Fruit fly (Drosophila melanogaster) whole organism, embryonic: Measurements from ENCODE around the gene CG15916.

Experiments
- Bgb ChIP-seq: fragments of 200-800 bp; sonication (Bioruptor generic); IDR thresholded peaks from 2 replicates; pipeline ENCODE4 v1.3.6; 2022; ENCODE audit warnings: missing biosample characterization, missing genetic modification characterization; ENCODE audit not compliant: partially characterized antibody
- CG10267 ChIP-seq: fragments of 200-800 bp; sonication (Bioruptor generic); optimal IDR thresholded peaks from 2 replicates; lab custom pipeline; 2018; ENCODE audit warnings: missing biosample characterization, mild to moderate bottlenecking, missing genetic modification characterization, moderate library complexity
- CG12104 ChIP-seq: fragments of 200-800 bp; sonication (Bioruptor generic); optimal IDR thresholded peaks from 3 replicates; lab custom pipeline; 2016; ENCODE audit warnings: missing biosample characterization, missing genetic modification characterization
- CG14710 ChIP-seq: fragments of 200-800 bp; sonication (Bioruptor generic); optimal IDR thresholded peaks from 3 replicates; lab custom pipeline; 2019; ENCODE audit warnings: missing biosample characterization, mild to moderate bottlenecking, missing genetic modification characterization, moderate library complexity
- CG1602 ChIP-seq: fragments of 200-800 bp; sonication (Bioruptor generic); optimal IDR thresholded peaks from 3 replicates; lab custom pipeline; 2016; ENCODE audit warnings: missing biosample characterization, missing genetic modification characterization
- CG16863 ChIP-seq: fragments of 200-800 bp; sonication (Bioruptor generic); optimal IDR thresholded peaks from 3 replicates; lab custom pipeline; 2016; ENCODE audit warnings: missing biosample characterization, missing genetic modification characterization
- CG17912 ChIP-seq: fragments of 200-800 bp; sonication (Bioruptor generic); optimal IDR thresholded peaks from 2 replicates; lab custom pipeline; 2018; ENCODE audit warnings: missing biosample characterization, mild to moderate bottlenecking, missing genetic modification characterization
- CG2116 ChIP-seq: fragments of 200-800 bp; sonication (Bioruptor generic); optimal IDR thresholded peaks from 3 replicates; lab custom pipeline; 2018; ENCODE audit warnings: missing biosample characterization, mild to moderate bottlenecking, missing genetic modification characterization
- CG4617 ChIP-seq: fragments of 200-800 bp; sonication (Bioruptor generic); optimal IDR thresholded peaks from 3 replicates; lab custom pipeline; 2016; ENCODE audit warnings: missing biosample characterization, missing genetic modification characterization, borderline replicate concordance
- CG6791 ChIP-seq: fragments of 200-800 bp; sonication (Bioruptor generic); IDR thresholded peaks from 3 replicates; pipeline ENCODE4 v1.3.6; 2022; ENCODE audit warnings: missing biosample characterization, missing genetic modification characterization; ENCODE audit not compliant: partially characterized antibody
- CG9797 ChIP-seq: fragments of 200-800 bp; sonication (Bioruptor generic); optimal IDR thresholded peaks from 3 replicates; lab custom pipeline; 2018; ENCODE audit warnings: missing biosample characterization, mild to moderate bottlenecking, missing genetic modification characterization
- CoRest ChIP-seq: fragments of 200-800 bp; sonication (Bioruptor generic); optimal IDR thresholded peaks from 3 replicates; lab custom pipeline; 2018; ENCODE audit warnings: missing biosample characterization, mild to moderate bottlenecking, missing genetic modification characterization, moderate library complexity
- Dll ChIP-seq: fragments of 200-800 bp; sonication (Bioruptor generic); IDR thresholded peaks from 4 replicates; pipeline ENCODE4 v1.3.6; 2022; ENCODE audit warnings: missing biosample characterization, missing genetic modification characterization; ENCODE audit not compliant: partially characterized antibody
- E2f2 ChIP-seq: fragments of 200-800 bp; sonication (Bioruptor generic); IDR thresholded peaks from 2 replicates; pipeline ENCODE4 v1.3.6; 2022; ENCODE audit warnings: missing biosample characterization, missing genetic modification characterization
- H2.0 ChIP-seq: fragments of 200-800 bp; sonication (Bioruptor generic); IDR thresholded peaks from 2 replicates; pipeline ENCODE4 v1.3.6; 2022; ENCODE audit warnings: missing biosample characterization, missing genetic modification characterization
- HLH3B ChIP-seq: fragments of 200-800 bp; sonication (Bioruptor generic); IDR thresholded peaks from 2 replicates; pipeline ENCODE4 v1.3.6; 2022; ENCODE audit warnings: missing biosample characterization, missing genetic modification characterization
- Myb ChIP-seq: fragments of 200-800 bp; sonication (Bioruptor generic); optimal IDR thresholded peaks from 2 replicates; lab custom pipeline; 2016; ENCODE audit warnings: missing biosample characterization, missing genetic modification characterization
- Rfx ChIP-seq: fragments of 200-800 bp; sonication (Bioruptor generic); IDR thresholded peaks from 2 replicates; pipeline ENCODE4 v1.3.6; 2022; ENCODE audit warnings: missing biosample characterization, missing genetic modification characterization
- YL-1 ChIP-seq: fragments of 200-800 bp; sonication (Bioruptor generic); optimal IDR thresholded peaks from 3 replicates; lab custom pipeline; 2017; ENCODE audit warnings: missing biosample characterization, mild to moderate bottlenecking, missing genetic modification characterization
- amos ChIP-seq: fragments of 200-800 bp; sonication (Bioruptor generic); IDR thresholded peaks from 2 replicates; pipeline ENCODE4 v1.3.6; 2022; ENCODE audit warnings: missing biosample characterization, missing genetic modification characterization; ENCODE audit not compliant: partially characterized antibody
- bbx ChIP-seq: fragments of 200-800 bp; sonication (Bioruptor generic); IDR thresholded peaks from 2 replicates; pipeline ENCODE4 v1.3.6; 2022; ENCODE audit warnings: missing biosample characterization, missing genetic modification characterization; ENCODE audit not compliant: partially characterized antibody
- br ChIP-seq: fragments of >200 bp; optimal IDR thresholded peaks from 2 replicates; lab custom pipeline; 2017
- chinmo ChIP-seq: fragments of 200-800 bp; sonication (Bioruptor generic); IDR thresholded peaks from 4 replicates; pipeline ENCODE4 v1.3.6; 2022; ENCODE audit warnings: missing biosample characterization, missing genetic modification characterization; ENCODE audit not compliant: partially characterized antibody
- dmrt11E ChIP-seq: fragments of 200-800 bp; sonication (Bioruptor generic); optimal IDR thresholded peaks from 3 replicates; lab custom pipeline; 2018; ENCODE audit warnings: missing biosample characterization, mild to moderate bottlenecking, missing genetic modification characterization, moderate library complexity
- gfzf ChIP-seq: fragments of 200-800 bp; sonication (Bioruptor generic); optimal IDR thresholded peaks from 2 replicates; lab custom pipeline; 2016; ENCODE audit warnings: missing biosample characterization, mild to moderate bottlenecking, missing genetic modification characterization, moderate library complexity
- hb ChIP-seq: fragments of 200-800 bp; sonication (Bioruptor generic); IDR thresholded peaks from 3 replicates; pipeline ENCODE4 v1.3.6; 2022; ENCODE audit warnings: missing biosample characterization, missing genetic modification characterization; ENCODE audit not compliant: partially characterized antibody
- hbn ChIP-seq: fragments of 200-800 bp; sonication (Bioruptor generic); IDR thresholded peaks from 2 replicates; pipeline ENCODE4 v1.3.6; 2022; ENCODE audit warnings: missing biosample characterization, missing genetic modification characterization; ENCODE audit not compliant: partially characterized antibody
- hkb ChIP-seq, 2 experiments: fragments of 200-800 bp in 1 of 2; fragments of >200 bp in 1 of 2; sonication (Bioruptor generic) in 1 of 2; IDR thresholded peaks in 1 of 2; optimal IDR thresholded peaks in 1 of 2; 2 replicates each; pipeline versions ENCODE4 v1.3.6 to Lab custom; 2017 to 2022; ENCODE audit warnings: missing biosample characterization in 1 of 2, missing genetic modification characterization in 1 of 2
- inv ChIP-seq: fragments of 200-800 bp; sonication (Bioruptor generic); IDR thresholded peaks from 2 replicates; pipeline ENCODE4 v1.3.6; 2022; ENCODE audit warnings: missing biosample characterization, missing genetic modification characterization; ENCODE audit not compliant: partially characterized antibody
- lbe ChIP-seq: fragments of 200-800 bp; sonication (Bioruptor generic); optimal IDR thresholded peaks from 2 replicates; lab custom pipeline; 2016; ENCODE audit warnings: missing biosample characterization, mild to moderate bottlenecking, missing genetic modification characterization
- maf-S ChIP-seq: fragments of 200-800 bp; sonication (Bioruptor generic); optimal IDR thresholded peaks from 2 replicates; lab custom pipeline; 2016; ENCODE audit warnings: missing biosample characterization, missing genetic modification characterization
- nerfin-2 ChIP-seq: fragments of 200-800 bp; sonication (Bioruptor generic); IDR thresholded peaks from 2 replicates; pipeline ENCODE4 v1.3.6; 2022; ENCODE audit warnings: missing biosample characterization, missing genetic modification characterization; ENCODE audit not compliant: partially characterized antibody
- nmo ChIP-seq: fragments of 200-800 bp; sonication (Bioruptor generic); optimal IDR thresholded peaks from 2 replicates; lab custom pipeline; 2018; ENCODE audit warnings: missing biosample characterization, mild to moderate bottlenecking, missing genetic modification characterization, moderate library complexity
- nom ChIP-seq: fragments of 200-800 bp; sonication (Bioruptor generic); optimal IDR thresholded peaks from 2 replicates; lab custom pipeline; 2017; ENCODE audit warnings: missing biosample characterization, missing genetic modification characterization, mild to moderate bottlenecking, moderate library complexity, missing genetic modification reagents
- ro ChIP-seq: fragments of 200-800 bp; sonication (Bioruptor generic); IDR thresholded peaks from 2 replicates; pipeline ENCODE4 v1.3.6; 2022; ENCODE audit warnings: missing biosample characterization, missing genetic modification characterization
- row ChIP-seq: fragments of 200-800 bp; sonication (Bioruptor generic); IDR thresholded peaks from 3 replicates; pipeline ENCODE4 v1.3.6; 2022; ENCODE audit warnings: missing biosample characterization, missing genetic modification characterization
- sd ChIP-seq: fragments of 200-800 bp; sonication (Bioruptor generic); optimal IDR thresholded peaks from 3 replicates; lab custom pipeline; 2018; ENCODE audit warnings: missing biosample characterization, mild to moderate bottlenecking, missing genetic modification characterization, moderate library complexity
- sna ChIP-seq: fragments of 200-800 bp; sonication (Bioruptor generic); IDR thresholded peaks from 2 replicates; pipeline ENCODE4 v1.3.6; 2022; ENCODE audit warnings: missing biosample characterization, missing genetic modification characterization; ENCODE audit not compliant: partially characterized antibody
- tin ChIP-seq: fragments of 200-800 bp; sonication (Bioruptor generic); optimal IDR thresholded peaks from 3 replicates; lab custom pipeline; 2016; ENCODE audit warnings: missing biosample characterization, missing genetic modification characterization
- trem ChIP-seq: fragments of 200-800 bp; optimal IDR thresholded peaks from 3 replicates; lab custom pipeline; 2019; ENCODE audit warnings: missing biosample characterization, mild to moderate bottlenecking, missing genetic modification characterization, moderate library complexity
- unc-4 ChIP-seq: fragments of 200-800 bp; sonication (Bioruptor generic); IDR thresholded peaks from 2 replicates; pipeline ENCODE4 v1.3.6; 2022; ENCODE audit warnings: missing biosample characterization, missing genetic modification characterization; ENCODE audit not compliant: partially characterized antibody
- vvl ChIP-seq: fragments of 200-800 bp; sonication (Bioruptor generic); IDR thresholded peaks from 2 replicates; pipeline ENCODE4 v1.3.6; 2022; ENCODE audit warnings: missing biosample characterization, missing genetic modification characterization
- zf30C ChIP-seq: fragments of 200-800 bp; sonication (Bioruptor generic); optimal IDR thresholded peaks from 3 replicates; lab custom pipeline; 2018; ENCODE audit warnings: missing biosample characterization, mild to moderate bottlenecking, missing genetic modification characterization

CG15916 gene

dm6 chrX:15852815-15853542 is 37.4 kb upstream of the CG15916 start, which contains the start of the genes UBL3 and CG15914 (continued):
- peak; percentile 40 for TF ChIP-seq nmo (GFP tag; lab: Kevin White, UChicago)
- peak; percentile 81 for TF ChIP-seq CG2116 (GFP tag; lab: Kevin White, UChicago)
- peak; percentile 15 for TF ChIP-seq nom
- peak; percentile 34 for TF ChIP-seq CG10267 (tag; lab: Kevin White, UChicago)

dm6 chrX:15857601-15858284 is 32.6 kb upstream of the CG15916 start, which contains the start of the genes CG46440 and Myb:
Gene CG46440, minus strand, starts transcription at chrX:15857823.
Gene Myb, minus strand, starts transcription at chrX:15857823.
- TF ChIP-seq Myb (GFP tag; lab: Kevin White, UChicago) (peak; percentile 73), CG16863 (GFP tag; lab: Kevin White, UChicago) (no peak), hb (GFP tag; lab: Robert Waterston, UW) (peak; percentile 82), sd (tag; lab: Kevin White, UChicago) (peak; percentile 53), E2f2 (GFP tag; lab: Robert Waterston, UW) (0 out of 2 replicates have a peak, but pooled peaks have one; percentile 10), CG2116 (GFP tag; lab: Kevin White, UChicago) (peak; percentile 96), CoRest (peak; percentile 5), YL-1 (GFP tag; lab: Kevin White, UChicago) (peak; percentile 43), Bgb (GFP tag; lab: Robert Waterston, UW) (peak; percentile 86), tin (GFP tag; lab: Kevin White, UChicago) (no peak), br (no peak), row (GFP tag; lab: Robert Waterston, UW) (peak; percentile 67), ro (GFP tag; lab: Robert Waterston, UW) (no peak), gfzf (GFP tag; lab: Kevin White, UChicago) (peak; percentile 59), zf30C (peak; percentile 60), inv (GFP tag; lab: Robert Waterston, UW) (peak; percentile 85), Dll (GFP tag; lab: Robert Waterston, UW) (peak; percentile 77), CG4617 (GFP tag; lab: Kevin White, UChicago) (peak; percentile 45), CG14710 (tag; lab: Kevin White, UChicago) (peak; percentile 24), sna (GFP tag; lab: Robert Waterston, UW) (peak; percentile 57), CG12104 (GFP tag; lab: Kevin White, UChicago) (no peak), nerfin-2 (GFP tag; lab: Robert Waterston, UW) (peak; percentile 82), trem (peak; percentile 18), vvl (GFP tag; lab: Robert Waterston, UW) (peak; percentile 37; the same call in 1 of the 2 replicates), CG1602 (GFP tag; lab: Kevin White, UChicago) (no peak), amos (GFP tag; lab: Robert Waterston, UW) (peak; percentile 92; the same call in 1 of the 2 replicates), unc-4 (peak; percentile 75), hbn (GFP tag; lab: Robert Waterston, UW) (peak; percentile 56), maf-S (GFP tag; lab: Kevin White, UChicago) (no peak), bbx (GFP tag; lab: Robert Waterston, UW) (peak; percentile 87), H2.0 (GFP tag; lab: Robert Waterston, UW) (no peak), CG6791 (GFP tag; lab: Robert Waterston, UW) (peak; percentile 90), Rfx (GFP tag; lab: Robert Waterston, UW) (peak; percentile 20; the same call in 1 of the 2 replicates), dmrt11E (no peak), lbe (GFP tag; lab: Kevin White, UChicago) (peak; percentile 10), CG9797 (peak; percentile 59), CG17912 (GFP tag; lab: Kevin White, UChicago) (no peak), chinmo (GFP tag; lab: Robert Waterston, UW) (peak; percentile 64; the same call in 1 of the 4 replicates), hkb (optimal IDR thresholded peaks at IDR 0.05; lab: Kevin White, UChicago) (no peak), hkb (GFP tag; IDR thresholded peaks at IDR 0.05; lab: Robert Waterston, UW) (0 out of 2 replicates have a peak, but pooled peaks have one; percentile 19), HLH3B (GFP tag; lab: Robert Waterston, UW) (no peak)
